Worm (Caenorhabditis elegans) whole organism, early embryonic: ENCODE measurements around the gene grl-19.

Source experiments
- F13C5.2 ChIP-seq: sonication (generic microtip); optimal IDR thresholded peaks from 2 replicates; lab custom pipeline; 2017; ENCODE audit warnings: mild to moderate bottlenecking, missing genetic modification characterization, inconsistent platforms, missing compliant biosample characterization
- ama-1 ChIP-seq: fragments of 150-350 bp; optimal IDR thresholded peaks from 2 replicates; lab custom pipeline; 2014
- ceh-13 ChIP-seq: fragments of 200-800 bp; sonication (Bioruptor generic); optimal IDR thresholded peaks from 2 replicates; lab custom pipeline; 2018; ENCODE audit warnings: mild to moderate bottlenecking, missing genetic modification characterization, missing compliant biosample characterization
- ceh-36 ChIP-seq: sonication (generic microtip); optimal IDR thresholded peaks from 2 replicates; lab custom pipeline; 2016; ENCODE audit warnings: missing genetic modification characterization, inconsistent platforms, missing compliant biosample characterization
- ets-7 ChIP-seq: sonication (generic microtip); optimal IDR thresholded peaks from 2 replicates; lab custom pipeline; 2016; ENCODE audit warnings: missing genotype, missing genetic modification characterization, missing compliant biosample characterization
- flt-1 ChIP-seq: fragments of 200-800 bp; sonication (Bioruptor generic); IDR thresholded peaks from 2 replicates; pipeline ENCODE4 v1.3.6; 2022; ENCODE audit warnings: missing genetic modification characterization, missing compliant biosample characterization
- hmbx-1 ChIP-seq: sonication (generic microtip); optimal IDR thresholded peaks from 2 replicates; lab custom pipeline; 2016; ENCODE audit warnings: mild to moderate bottlenecking, missing genetic modification characterization, missing compliant biosample characterization
- hnd-1 ChIP-seq: sonication (generic microtip); optimal IDR thresholded peaks from 2 replicates; lab custom pipeline; 2016; ENCODE audit warnings: missing genetic modification characterization, missing compliant biosample characterization
- scrt-1 ChIP-seq: fragments of 200-800 bp; sonication (Bioruptor generic); IDR thresholded peaks from 2 replicates; pipeline ENCODE4 v1.3.6; 2022; ENCODE audit warnings: missing genetic modification characterization, missing compliant biosample characterization
- tbx-11 ChIP-seq: fragments of 200-800 bp; sonication (Bioruptor generic); IDR thresholded peaks from 2 replicates; pipeline ENCODE4 v1.3.6; 2022; ENCODE audit warnings: missing genetic modification characterization, missing compliant biosample characterization
- tra-4 ChIP-seq: sonication (generic microtip); optimal IDR thresholded peaks from 2 replicates; lab custom pipeline; 2017; ENCODE audit warnings: missing genetic modification characterization, missing compliant biosample characterization

- TF ChIP-seq F13C5.2 (tag; lab: Kevin White, UChicago) (peak; percentile 39), tra-4 (tag; lab: Kevin White, UChicago) (no peak), scrt-1 (GFP tag; lab: Robert Waterston, UW) (no peak), ama-1 (lab: Kevin White, UChicago) (no peak), hmbx-1 (tag; lab: Kevin White, UChicago) (no peak), tbx-11 (no peak), ceh-13 (GFP tag; lab: Kevin White, UChicago) (no peak), flt-1 (no peak), hnd-1 (tag; lab: Kevin White, UChicago) (no peak), ets-7 (tag; lab: Kevin White, UChicago) (no peak), ceh-36 (tag; lab: Kevin White, UChicago) (no peak)
Measured at ce11 chrIV:261607-262006, 9.3 kb upstream of the grl-19 start, which contains the start of gene pqbp-1.1.
